Fruit fly (Drosophila melanogaster) whole organism, embryonic: ENCODE data around the gene Mgat4b.

Experiments
- Abd-B ChIP-seq: fragments of 200-800 bp; sonication (Bioruptor generic); optimal IDR thresholded peaks from 2 replicates; lab custom pipeline; 2018; ENCODE audit warnings: missing biosample characterization, mild to moderate bottlenecking, missing genetic modification characterization, moderate library complexity
- BtbVII ChIP-seq: fragments of 200-800 bp; sonication (Bioruptor generic); optimal IDR thresholded peaks from 3 replicates; lab custom pipeline; 2017; ENCODE audit warnings: missing biosample characterization, mild to moderate bottlenecking, missing genetic modification characterization
- CG11093 ChIP-seq: fragments of 200-800 bp; sonication (Bioruptor generic); IDR thresholded peaks from 3 replicates; pipeline ENCODE4 v1.3.6; 2022; ENCODE audit warnings: missing biosample characterization, missing genetic modification characterization
- CG11398 ChIP-seq: fragments of 200-800 bp; sonication (Bioruptor generic); optimal IDR thresholded peaks from 2 replicates; lab custom pipeline; 2016; ENCODE audit warnings: missing biosample characterization, missing genetic modification characterization
- CG12659 ChIP-seq: fragments of 200-800 bp; sonication (Bioruptor generic); optimal IDR thresholded peaks from 3 replicates; lab custom pipeline; 2017; ENCODE audit warnings: mild to moderate bottlenecking, missing biosample characterization, missing genetic modification reagents, missing genetic modification characterization
- CG12942 ChIP-seq: fragments of 200-800 bp; sonication (Bioruptor generic); optimal IDR thresholded peaks from 3 replicates; lab custom pipeline; 2016; ENCODE audit warnings: missing biosample characterization, missing genetic modification characterization
- CG14014 ChIP-seq: fragments of 200-800 bp; sonication (Bioruptor generic); IDR thresholded peaks from 2 replicates; pipeline ENCODE4 v1.3.6; 2022; ENCODE audit warnings: missing biosample characterization, missing genetic modification characterization
- CG15514 ChIP-seq: fragments of 200-800 bp; sonication (Bioruptor generic); optimal IDR thresholded peaks from 3 replicates; lab custom pipeline; 2017; ENCODE audit warnings: missing biosample characterization, missing genetic modification characterization, mild to moderate bottlenecking, moderate library complexity, missing genetic modification reagents
- CG1602 ChIP-seq: fragments of 200-800 bp; sonication (Bioruptor generic); optimal IDR thresholded peaks from 3 replicates; lab custom pipeline; 2016; ENCODE audit warnings: missing biosample characterization, missing genetic modification characterization
- CG17328 ChIP-seq: fragments of 200-800 bp; sonication (Bioruptor generic); IDR thresholded peaks from 2 replicates; pipeline ENCODE4 v1.3.6; 2022; ENCODE audit warnings: missing biosample characterization, missing genetic modification characterization
- CG17829 ChIP-seq: fragments of 200-800 bp; optimal IDR thresholded peaks from 2 replicates; lab custom pipeline; 2019; ENCODE audit warnings: missing biosample characterization, mild to moderate bottlenecking, missing genetic modification characterization, moderate library complexity
- CG2875 ChIP-seq: fragments of 200-800 bp; sonication (Bioruptor generic); optimal IDR thresholded peaks from 2 replicates; lab custom pipeline; 2017; ENCODE audit warnings: missing biosample characterization, mild to moderate bottlenecking, missing genetic modification characterization, missing genetic modification reagents
- CG30020 ChIP-seq: fragments of 200-800 bp; optimal IDR thresholded peaks from 2 replicates; lab custom pipeline; 2019; ENCODE audit warnings: missing biosample characterization, mild to moderate bottlenecking, missing genetic modification characterization, moderate library complexity
- CG33213 ChIP-seq: fragments of 200-800 bp; sonication (Bioruptor generic); optimal IDR thresholded peaks from 3 replicates; lab custom pipeline; 2016; ENCODE audit warnings: missing biosample characterization, missing genetic modification characterization
- CG3847 ChIP-seq: fragments of 200-800 bp; sonication (Bioruptor generic); IDR thresholded peaks from 2 replicates; pipeline ENCODE4 v1.3.6; 2022; ENCODE audit warnings: missing biosample characterization, missing genetic modification characterization
- CG43689 ChIP-seq: fragments of 200-800 bp; sonication (Bioruptor generic); IDR thresholded peaks from 2 replicates; pipeline ENCODE4 v1.3.6; 2022; ENCODE audit warnings: missing biosample characterization, missing genetic modification characterization
- CG7556 ChIP-seq: fragments of 200-800 bp; sonication (Bioruptor generic); optimal IDR thresholded peaks from 2 replicates; lab custom pipeline; 2017; ENCODE audit warnings: missing biosample characterization, mild to moderate bottlenecking, missing genetic modification characterization
- CG8281 ChIP-seq: fragments of 200-800 bp; sonication (Bioruptor generic); optimal IDR thresholded peaks from 2 replicates; lab custom pipeline; 2018; ENCODE audit warnings: missing biosample characterization, mild to moderate bottlenecking, missing genetic modification characterization, moderate library complexity
- CG9437 ChIP-seq: fragments of 200-800 bp; sonication (Bioruptor generic); optimal IDR thresholded peaks from 2 replicates; lab custom pipeline; 2018; ENCODE audit warnings: missing biosample characterization, mild to moderate bottlenecking, missing genetic modification characterization
- Dbx ChIP-seq: fragments of 200-800 bp; sonication (Bioruptor generic); IDR thresholded peaks from 3 replicates; pipeline ENCODE4 v1.3.6; 2022; ENCODE audit warnings: missing biosample characterization, missing genetic modification characterization
- Eip74EF ChIP-seq, 2 experiments: fragments of 200-800 bp in 1 of 2; fragments of >200 bp in 1 of 2; sonication (Bioruptor generic) in 1 of 2; optimal IDR thresholded peaks; 2 replicates each; lab custom pipeline; 2017 to 2019; ENCODE audit warnings: missing biosample characterization in 2 of 2, missing genetic modification characterization in 2 of 2, mild to moderate bottlenecking in 1 of 2, moderate library complexity in 1 of 2
- Ets97D ChIP-seq: fragments of 200-800 bp; sonication (Bioruptor generic); optimal IDR thresholded peaks from 3 replicates; lab custom pipeline; 2016; ENCODE audit warnings: missing biosample characterization, missing genetic modification characterization
- Gug ChIP-seq: fragments of 200-800 bp; sonication (Bioruptor generic); IDR thresholded peaks from 4 replicates; pipeline ENCODE4 v1.3.6; 2022; ENCODE audit warnings: missing biosample characterization, missing genetic modification characterization
- HLH4C ChIP-seq: fragments of 200-800 bp; sonication (Bioruptor generic); IDR thresholded peaks from 3 replicates; pipeline ENCODE4 v1.3.6; 2022; ENCODE audit warnings: missing biosample characterization, missing genetic modification characterization; ENCODE audit not compliant: partially characterized antibody
- Hsf ChIP-seq: fragments of 200-800 bp; sonication (Bioruptor generic); optimal IDR thresholded peaks from 3 replicates; lab custom pipeline; 2016; ENCODE audit warnings: missing biosample characterization, missing genetic modification characterization
- Lhr ChIP-seq: fragments of 200-800 bp; sonication (Bioruptor generic); optimal IDR thresholded peaks from 3 replicates; lab custom pipeline; 2017; ENCODE audit warnings: mild to moderate bottlenecking, missing biosample characterization, missing genetic modification reagents, missing genetic modification characterization
- Meics ChIP-seq: fragments of 200-800 bp; sonication (Bioruptor generic); optimal IDR thresholded peaks from 2 replicates; lab custom pipeline; 2017; ENCODE audit warnings: missing biosample characterization, mild to moderate bottlenecking, missing genetic modification characterization
- Optix ChIP-seq: fragments of 200-800 bp; sonication (Bioruptor generic); IDR thresholded peaks from 3 replicates; pipeline ENCODE4 v1.3.6; 2022; ENCODE audit warnings: missing biosample characterization, missing genetic modification characterization
- Six4 ChIP-seq: fragments of 200-800 bp; sonication (Bioruptor generic); optimal IDR thresholded peaks from 2 replicates; lab custom pipeline; 2016; ENCODE audit warnings: missing biosample characterization, missing genetic modification characterization
- TFAM ChIP-seq: fragments of 200-800 bp; sonication (Bioruptor generic); optimal IDR thresholded peaks from 2 replicates; lab custom pipeline; 2017; ENCODE audit warnings: missing biosample characterization, missing genetic modification characterization, inconsistent platforms
- Trl ChIP-seq, 3 experiments: fragments of >200 bp in 2 of 3; fragments of 200-800 bp in 1 of 3; sonication (Bioruptor generic) in 1 of 3; optimal IDR thresholded peaks; 2 replicates in 1 of 3; 3 replicates in 2 of 3; lab custom pipeline; 2016 to 2017; ENCODE audit warnings: missing biosample characterization in 1 of 3, missing genetic modification characterization in 1 of 3
- abd-A ChIP-seq: fragments of 200-800 bp; sonication (Bioruptor generic); optimal IDR thresholded peaks from 3 replicates; lab custom pipeline; 2019; ENCODE audit warnings: missing biosample characterization, mild to moderate bottlenecking, missing genetic modification characterization, moderate library complexity
- amos ChIP-seq: fragments of 200-800 bp; sonication (Bioruptor generic); IDR thresholded peaks from 2 replicates; pipeline ENCODE4 v1.3.6; 2022; ENCODE audit warnings: missing biosample characterization, missing genetic modification characterization; ENCODE audit not compliant: partially characterized antibody
- ato ChIP-seq: fragments of 200-800 bp; sonication (Bioruptor generic); IDR thresholded peaks from 2 replicates; pipeline ENCODE4 v1.3.6; 2022; ENCODE audit warnings: missing biosample characterization, missing genetic modification characterization; ENCODE audit not compliant: partially characterized antibody
- bowl ChIP-seq: fragments of 200-800 bp; sonication (Bioruptor generic); IDR thresholded peaks from 2 replicates; pipeline ENCODE4 v1.3.6; 2022; ENCODE audit warnings: missing biosample characterization, missing genetic modification characterization
- danr ChIP-seq: fragments of 200-800 bp; sonication (Bioruptor generic); IDR thresholded peaks from 2 replicates; pipeline ENCODE4 v1.3.6; 2022; ENCODE audit warnings: missing biosample characterization, missing genetic modification characterization
- gt ChIP-seq: fragments of 200-800 bp; sonication (Bioruptor generic); IDR thresholded peaks from 2 replicates; pipeline ENCODE4 v1.3.6; 2022; ENCODE audit warnings: missing biosample characterization, missing genetic modification characterization
- jumu ChIP-seq: fragments of 200-800 bp; sonication (Bioruptor generic); optimal IDR thresholded peaks from 3 replicates; lab custom pipeline; 2016; ENCODE audit warnings: missing biosample characterization, missing genetic modification characterization
- nerfin-1 ChIP-seq: fragments of 200-800 bp; sonication (Bioruptor generic); optimal IDR thresholded peaks from 3 replicates; lab custom pipeline; 2019; ENCODE audit warnings: missing biosample characterization, mild to moderate bottlenecking, missing genetic modification characterization, moderate library complexity
- nmo ChIP-seq: fragments of 200-800 bp; sonication (Bioruptor generic); optimal IDR thresholded peaks from 2 replicates; lab custom pipeline; 2018; ENCODE audit warnings: missing biosample characterization, mild to moderate bottlenecking, missing genetic modification characterization, moderate library complexity
- org-1 ChIP-seq: fragments of 200-800 bp; sonication (Bioruptor generic); optimal IDR thresholded peaks from 2 replicates; lab custom pipeline; 2017; ENCODE audit warnings: missing biosample characterization, missing genetic modification characterization
- pnt ChIP-seq: fragments of 200-800 bp; sonication (Bioruptor generic); optimal IDR thresholded peaks from 3 replicates; lab custom pipeline; 2016; ENCODE audit warnings: missing biosample characterization, missing genetic modification characterization
- prd ChIP-seq, 3 experiments: fragments of >200 bp in 2 of 3; fragments of 200-800 bp in 1 of 3; sonication (Bioruptor generic) in 1 of 3; optimal IDR thresholded peaks in 2 of 3; IDR thresholded peaks in 1 of 3; 2 replicates in 2 of 3; 3 replicates in 1 of 3; pipeline versions ENCODE4 v1.3.6 to Lab custom; 2017 to 2022; ENCODE audit warnings: missing biosample characterization in 1 of 3, missing genetic modification characterization in 1 of 3
- pzg ChIP-seq: fragments of 200-800 bp; sonication (Bioruptor generic); optimal IDR thresholded peaks from 3 replicates; lab custom pipeline; 2018; ENCODE audit warnings: missing biosample characterization, mild to moderate bottlenecking, missing genetic modification characterization, moderate library complexity
- sens-2 ChIP-seq: fragments of 200-800 bp; sonication (Bioruptor generic); IDR thresholded peaks from 2 replicates; pipeline ENCODE4 v1.3.6; 2022; ENCODE audit warnings: missing biosample characterization, missing genetic modification characterization
- slou ChIP-seq: fragments of 200-800 bp; sonication (Bioruptor generic); optimal IDR thresholded peaks from 3 replicates; lab custom pipeline; 2016; ENCODE audit warnings: missing biosample characterization, missing genetic modification characterization
- tna ChIP-seq: fragments of 200-800 bp; sonication (Bioruptor generic); IDR thresholded peaks from 2 replicates; pipeline ENCODE4 v1.3.6; 2022; ENCODE audit warnings: missing biosample characterization, missing genetic modification characterization; ENCODE audit not compliant: partially characterized antibody

Mgat4b gene

dm6 chr3L:14759984-14760626 lies 9.0 kb downstream of the Mgat4b start (continued):
- TF ChIP-seq amos (GFP tag; lab: Robert Waterston, UW) (no peak; the same call in 1 of the 2 replicates), Trl (optimal IDR thresholded peaks at IDR 0.05; lab: Kevin White, UChicago) (peak; percentile 90 to 98), Trl (GFP tag; optimal IDR thresholded peaks at IDR 0.05; lab: Kevin White, UChicago) (peak; percentile 45), CG14014 (GFP tag; lab: Robert Waterston, UW) (peak; percentile 57; the same call in 1 of the 2 replicates), sens-2 (no peak), Optix (peak; percentile 52; the same call in 2 of the 3 replicates), Meics (GFP tag; lab: Kevin White, UChicago) (peak; percentile 63), CG17829 (peak; percentile 38), Gug (GFP tag; lab: Robert Waterston, UW) (peak; percentile 58; the same call in 2 of the 4 replicates), org-1 (GFP tag; lab: Kevin White, UChicago) (no peak), CG11093 (GFP tag; lab: Robert Waterston, UW) (0 out of 3 replicates have a peak, but pooled peaks have one; percentile 25), CG11398 (GFP tag; lab: Kevin White, UChicago) (no peak), CG9437 (GFP tag; lab: Kevin White, UChicago) (peak; percentile 44), TFAM (GFP tag; lab: Kevin White, UChicago) (no peak), CG33213 (no peak), Hsf (GFP tag; lab: Kevin White, UChicago) (peak; percentile 75), danr (GFP tag; lab: Robert Waterston, UW) (no peak), pnt (GFP tag; lab: Kevin White, UChicago) (peak; percentile 46), CG8281 (peak; percentile 23), Eip74EF (GFP tag; optimal IDR thresholded peaks at IDR 0.05; lab: Kevin White, UChicago) (peak in 1 of 2 experiments; percentile 55), slou (GFP tag; lab: Kevin White, UChicago) (peak; percentile 58), nmo (GFP tag; lab: Kevin White, UChicago) (peak; percentile 73), prd (optimal IDR thresholded peaks at IDR 0.05; lab: Kevin White, UChicago) (no peak), prd (GFP tag; IDR thresholded peaks at IDR 0.05; lab: Robert Waterston, UW) (peak; percentile 74), Six4 (GFP tag; lab: Kevin White, UChicago) (peak; percentile 62), jumu (GFP tag; lab: Kevin White, UChicago) (peak; percentile 59), CG43689 (GFP tag; lab: Robert Waterston, UW) (peak; percentile 61), ato (GFP tag; lab: Robert Waterston, UW) (peak; percentile 51; the same call in 1 of the 2 replicates), CG17328 (GFP tag; lab: Robert Waterston, UW) (peak; percentile 69; the same call in 1 of the 2 replicates), gt (no peak), CG2875 (GFP tag; lab: Kevin White, UChicago) (peak; percentile 58), CG30020 (tag; lab: Kevin White, UChicago) (no peak), bowl (GFP tag; lab: Robert Waterston, UW) (no peak), pzg (GFP tag; lab: Kevin White, UChicago) (no peak), CG7556 (peak; percentile 47), CG1602 (GFP tag; lab: Kevin White, UChicago) (peak; percentile 66), HLH4C (GFP tag; lab: Robert Waterston, UW) (peak; percentile 33; the same call in 1 of the 3 replicates), Dbx (GFP tag; lab: Robert Waterston, UW) (peak; percentile 60; the same call in 2 of the 3 replicates), tna (GFP tag; lab: Robert Waterston, UW) (0 out of 2 replicates have a peak, but pooled peaks have one; percentile 18), Ets97D (GFP tag; lab: Kevin White, UChicago) (no peak), Lhr (peak; percentile 26), CG12942 (GFP tag; lab: Kevin White, UChicago) (peak; percentile 59), nerfin-1 (peak; percentile 22), CG15514 (GFP tag; lab: Kevin White, UChicago) (peak; percentile 36), abd-A (tag; lab: Kevin White, UChicago) (no peak), BtbVII (GFP tag; lab: Kevin White, UChicago) (peak; percentile 41), CG3847 (GFP tag; lab: Robert Waterston, UW) (peak; percentile 28; the same call in 1 of the 2 replicates), Abd-B (GFP tag; lab: Kevin White, UChicago) (no peak), CG12659 (peak; percentile 73)
